Fruit fly (Drosophila melanogaster) whole organism, embryonic: ENCODE measurements around the gene ND-18.

ENCODE experiments used
- CG1024 ChIP-seq: fragments of 200-800 bp; sonication (Bioruptor generic); IDR thresholded peaks from 2 replicates; pipeline ENCODE4 v1.3.6; 2022; ENCODE audit warnings: missing biosample characterization, missing genetic modification characterization
- CG10654 ChIP-seq: fragments of 200-800 bp; sonication (Bioruptor generic); optimal IDR thresholded peaks from 2 replicates; lab custom pipeline; 2016; ENCODE audit warnings: missing biosample characterization, missing genetic modification characterization
- CG11504 ChIP-seq: fragments of 200-800 bp; sonication (Bioruptor generic); optimal IDR thresholded peaks from 3 replicates; lab custom pipeline; 2019; ENCODE audit warnings: missing biosample characterization, mild to moderate bottlenecking, missing genetic modification characterization, moderate library complexity
- CG11696 ChIP-seq: fragments of 200-800 bp; sonication (Bioruptor generic); IDR thresholded peaks from 2 replicates; pipeline ENCODE4 v1.3.6; 2022; ENCODE audit warnings: missing biosample characterization, missing genetic modification characterization
- CG13296 ChIP-seq: fragments of 200-800 bp; sonication (Bioruptor generic); optimal IDR thresholded peaks from 3 replicates; lab custom pipeline; 2018; ENCODE audit warnings: missing biosample characterization, mild to moderate bottlenecking, missing genetic modification characterization
- CG15479 ChIP-seq: fragments of 200-800 bp; sonication (Bioruptor generic); optimal IDR thresholded peaks from 3 replicates; lab custom pipeline; 2019; ENCODE audit warnings: missing biosample characterization, mild to moderate bottlenecking, missing genetic modification characterization, moderate library complexity
- CG17385 ChIP-seq: fragments of 200-800 bp; sonication (Bioruptor generic); optimal IDR thresholded peaks from 3 replicates; lab custom pipeline; 2018; ENCODE audit warnings: missing biosample characterization, mild to moderate bottlenecking, missing genetic modification characterization
- CG1792 ChIP-seq: fragments of 200-800 bp; sonication (Bioruptor generic); optimal IDR thresholded peaks from 2 replicates; lab custom pipeline; 2016; ENCODE audit warnings: missing biosample characterization, missing genetic modification characterization
- CG1832 ChIP-seq: fragments of 200-800 bp; sonication (Bioruptor generic); optimal IDR thresholded peaks from 2 replicates; lab custom pipeline; 2017; ENCODE audit warnings: missing biosample characterization, mild to moderate bottlenecking, missing genetic modification characterization, inconsistent platforms
- CG18476 ChIP-seq: fragments of 200-800 bp; sonication (Bioruptor generic); optimal IDR thresholded peaks from 2 replicates; lab custom pipeline; 2016; ENCODE audit warnings: missing biosample characterization, mild to moderate bottlenecking, missing genetic modification characterization
- CG33213 ChIP-seq: fragments of 200-800 bp; sonication (Bioruptor generic); optimal IDR thresholded peaks from 3 replicates; lab custom pipeline; 2016; ENCODE audit warnings: missing biosample characterization, missing genetic modification characterization
- CG43689 ChIP-seq: fragments of 200-800 bp; sonication (Bioruptor generic); IDR thresholded peaks from 2 replicates; pipeline ENCODE4 v1.3.6; 2022; ENCODE audit warnings: missing biosample characterization, missing genetic modification characterization
- CG6689 ChIP-seq: fragments of 200-800 bp; sonication (Bioruptor generic); IDR thresholded peaks from 2 replicates; pipeline ENCODE4 v1.3.6; 2022; ENCODE audit warnings: missing biosample characterization, missing genetic modification characterization
- CG7556 ChIP-seq: fragments of 200-800 bp; sonication (Bioruptor generic); optimal IDR thresholded peaks from 2 replicates; lab custom pipeline; 2017; ENCODE audit warnings: missing biosample characterization, mild to moderate bottlenecking, missing genetic modification characterization
- CG8388 ChIP-seq: fragments of 200-800 bp; sonication (Bioruptor generic); optimal IDR thresholded peaks from 2 replicates; lab custom pipeline; 2019; ENCODE audit warnings: missing biosample characterization, mild to moderate bottlenecking, missing genetic modification characterization, moderate library complexity
- CG9609 ChIP-seq: fragments of 200-800 bp; sonication (Bioruptor generic); optimal IDR thresholded peaks from 3 replicates; lab custom pipeline; 2016; ENCODE audit warnings: missing biosample characterization, missing genetic modification characterization
- Chrac-16 ChIP-seq: fragments of 200-800 bp; sonication (Bioruptor generic); optimal IDR thresholded peaks from 3 replicates; lab custom pipeline; 2016; ENCODE audit warnings: missing biosample characterization, missing genetic modification characterization
- D19B ChIP-seq: fragments of 200-800 bp; sonication (Bioruptor generic); optimal IDR thresholded peaks from 2 replicates; lab custom pipeline; 2017; ENCODE audit warnings: missing biosample characterization, mild to moderate bottlenecking, missing genetic modification characterization
- Dfd ChIP-seq, 2 experiments: fragments of >200 bp; optimal IDR thresholded peaks; 2 replicates each; lab custom pipeline; 2017; ENCODE audit warnings: missing biosample characterization in 2 of 2, missing genetic modification characterization in 2 of 2
- Doc2 ChIP-seq: fragments of 200-800 bp; sonication (Bioruptor generic); IDR thresholded peaks from 2 replicates; pipeline ENCODE4 v1.3.6; 2022; ENCODE audit warnings: missing biosample characterization, missing genetic modification characterization
- Fer1 ChIP-seq: fragments of 200-800 bp; sonication (Bioruptor generic); optimal IDR thresholded peaks from 2 replicates; lab custom pipeline; 2017; ENCODE audit warnings: missing biosample characterization, mild to moderate bottlenecking, missing genetic modification characterization
- Hr39 ChIP-seq: fragments of >200 bp; optimal IDR thresholded peaks from 2 replicates; lab custom pipeline; 2017
- Kr ChIP-seq: fragments of 200-800 bp; sonication (Bioruptor generic); optimal IDR thresholded peaks from 2 replicates; lab custom pipeline; 2017; ENCODE audit warnings: missing biosample characterization, mild to moderate bottlenecking, missing genetic modification characterization
- NK7.1 ChIP-seq: fragments of 200-800 bp; sonication (Bioruptor generic); optimal IDR thresholded peaks from 3 replicates; lab custom pipeline; 2016; ENCODE audit warnings: missing biosample characterization, missing genetic modification characterization
- Nf-YB ChIP-seq: fragments of 200-800 bp; sonication (Bioruptor generic); optimal IDR thresholded peaks from 3 replicates; lab custom pipeline; 2019; ENCODE audit warnings: missing biosample characterization, mild to moderate bottlenecking, missing genetic modification characterization, moderate library complexity
- Spps ChIP-seq: fragments of 200-800 bp; sonication (Bioruptor generic); optimal IDR thresholded peaks from 2 replicates; lab custom pipeline; 2018; ENCODE audit warnings: missing biosample characterization, mild to moderate bottlenecking, missing genetic modification characterization
- Sry-δ ChIP-seq: fragments of 200-800 bp; sonication (Bioruptor generic); optimal IDR thresholded peaks from 2 replicates; lab custom pipeline; 2016; ENCODE audit warnings: missing biosample characterization, missing genetic modification characterization
- ac ChIP-seq: fragments of 200-800 bp; sonication (Bioruptor generic); optimal IDR thresholded peaks from 3 replicates; lab custom pipeline; 2017; ENCODE audit warnings: missing biosample characterization, mild to moderate bottlenecking, missing genetic modification characterization
- al ChIP-seq: fragments of 200-800 bp; sonication (Bioruptor generic); IDR thresholded peaks from 2 replicates; pipeline ENCODE4 v1.3.6; 2022; ENCODE audit warnings: missing biosample characterization, missing genetic modification characterization
- cas ChIP-seq: fragments of 200-800 bp; sonication (Bioruptor generic); IDR thresholded peaks from 2 replicates; pipeline ENCODE4 v1.3.6; 2022; ENCODE audit warnings: missing biosample characterization, missing genetic modification characterization
- crp ChIP-seq, 2 experiments: fragments of 200-800 bp; sonication (Bioruptor generic); optimal IDR thresholded peaks; 2 replicates in 1 of 2; 3 replicates in 1 of 2; lab custom pipeline; 2017; ENCODE audit warnings: missing biosample characterization in 2 of 2, missing genetic modification characterization in 2 of 2, mild to moderate bottlenecking in 1 of 2, moderate library complexity in 1 of 2
- cwo ChIP-seq: fragments of 200-800 bp; sonication (Bioruptor generic); optimal IDR thresholded peaks from 3 replicates; lab custom pipeline; 2017; ENCODE audit warnings: missing biosample characterization, missing genetic modification characterization, mild to moderate bottlenecking, moderate library complexity, missing genetic modification reagents
- dan ChIP-seq: fragments of 200-800 bp; sonication (Bioruptor generic); IDR thresholded peaks from 2 replicates; pipeline ENCODE4 v1.3.6; 2022; ENCODE audit warnings: missing biosample characterization, missing genetic modification characterization
- eyg ChIP-seq: fragments of 200-800 bp; sonication (Bioruptor generic); optimal IDR thresholded peaks from 3 replicates; lab custom pipeline; 2016; ENCODE audit warnings: missing biosample characterization, missing genetic modification characterization
- fru ChIP-seq: fragments of >200 bp; optimal IDR thresholded peaks from 2 replicates; lab custom pipeline; 2017
- ftz-f1 ChIP-seq: fragments of 200-800 bp; sonication (Bioruptor generic); optimal IDR thresholded peaks from 2 replicates; lab custom pipeline; 2016; ENCODE audit warnings: missing biosample characterization, missing genetic modification characterization
- fu2 ChIP-seq: fragments of 200-800 bp; sonication (Bioruptor generic); optimal IDR thresholded peaks from 2 replicates; lab custom pipeline; 2016; ENCODE audit warnings: missing biosample characterization, missing genetic modification characterization
- gsb-n ChIP-seq: fragments of 200-800 bp; sonication (Bioruptor generic); optimal IDR thresholded peaks from 3 replicates; lab custom pipeline; 2018; ENCODE audit warnings: missing biosample characterization, mild to moderate bottlenecking, missing genetic modification characterization
- hb ChIP-seq: fragments of 200-800 bp; sonication (Bioruptor generic); IDR thresholded peaks from 3 replicates; pipeline ENCODE4 v1.3.6; 2022; ENCODE audit warnings: missing biosample characterization, missing genetic modification characterization; ENCODE audit not compliant: partially characterized antibody
- lola ChIP-seq, 3 experiments: fragments of >200 bp in 2 of 3; fragments of 200-800 bp in 1 of 3; sonication (Bioruptor generic) in 1 of 3; optimal IDR thresholded peaks; 2 replicates each; lab custom pipeline; 2017 to 2019; ENCODE audit warnings: missing biosample characterization in 3 of 3, missing genetic modification characterization in 3 of 3, mild to moderate bottlenecking in 1 of 3, moderate library complexity in 1 of 3
- maf-S ChIP-seq: fragments of 200-800 bp; sonication (Bioruptor generic); optimal IDR thresholded peaks from 2 replicates; lab custom pipeline; 2016; ENCODE audit warnings: missing biosample characterization, missing genetic modification characterization
- mirr ChIP-seq: fragments of 200-800 bp; sonication (Bioruptor generic); optimal IDR thresholded peaks from 3 replicates; lab custom pipeline; 2018; ENCODE audit warnings: missing biosample characterization, mild to moderate bottlenecking, missing genetic modification characterization
- nerfin-1 ChIP-seq: fragments of 200-800 bp; sonication (Bioruptor generic); optimal IDR thresholded peaks from 3 replicates; lab custom pipeline; 2019; ENCODE audit warnings: missing biosample characterization, mild to moderate bottlenecking, missing genetic modification characterization, moderate library complexity
- ro ChIP-seq: fragments of 200-800 bp; sonication (Bioruptor generic); IDR thresholded peaks from 2 replicates; pipeline ENCODE4 v1.3.6; 2022; ENCODE audit warnings: missing biosample characterization, missing genetic modification characterization
- sisA ChIP-seq: fragments of 200-800 bp; sonication (Bioruptor generic); IDR thresholded peaks from 2 replicates; pipeline ENCODE4 v1.3.6; 2022; ENCODE audit warnings: missing biosample characterization, missing genetic modification characterization
- sr ChIP-seq: fragments of 200-800 bp; sonication (Bioruptor generic); IDR thresholded peaks from 3 replicates; pipeline ENCODE4 v1.3.6; 2022; ENCODE audit warnings: missing biosample characterization, missing genetic modification characterization
- tio ChIP-seq: fragments of 200-800 bp; sonication (Bioruptor generic); optimal IDR thresholded peaks from 2 replicates; lab custom pipeline; 2017; ENCODE audit warnings: missing biosample characterization, missing genetic modification characterization, inconsistent platforms
- tll ChIP-seq, 2 experiments: fragments of 200-800 bp in 1 of 2; fragments of >200 bp in 1 of 2; sonication (Bioruptor generic) in 1 of 2; optimal IDR thresholded peaks; 2 replicates each; lab custom pipeline; 2017 to 2019; ENCODE audit warnings: missing biosample characterization in 2 of 2, missing genetic modification characterization in 2 of 2, mild to moderate bottlenecking in 1 of 2, moderate library complexity in 1 of 2
- usp ChIP-seq: fragments of >200 bp; optimal IDR thresholded peaks from 2 replicates; lab custom pipeline; 2017; ENCODE audit warnings: missing biosample characterization, missing genetic modification characterization
- zen2 ChIP-seq: fragments of 200-800 bp; sonication (Bioruptor generic); IDR thresholded peaks from 3 replicates; pipeline ENCODE4 v1.3.6; 2022; ENCODE audit warnings: missing biosample characterization, missing genetic modification characterization; ENCODE audit not compliant: partially characterized antibody

ND-18 gene

DNA sequence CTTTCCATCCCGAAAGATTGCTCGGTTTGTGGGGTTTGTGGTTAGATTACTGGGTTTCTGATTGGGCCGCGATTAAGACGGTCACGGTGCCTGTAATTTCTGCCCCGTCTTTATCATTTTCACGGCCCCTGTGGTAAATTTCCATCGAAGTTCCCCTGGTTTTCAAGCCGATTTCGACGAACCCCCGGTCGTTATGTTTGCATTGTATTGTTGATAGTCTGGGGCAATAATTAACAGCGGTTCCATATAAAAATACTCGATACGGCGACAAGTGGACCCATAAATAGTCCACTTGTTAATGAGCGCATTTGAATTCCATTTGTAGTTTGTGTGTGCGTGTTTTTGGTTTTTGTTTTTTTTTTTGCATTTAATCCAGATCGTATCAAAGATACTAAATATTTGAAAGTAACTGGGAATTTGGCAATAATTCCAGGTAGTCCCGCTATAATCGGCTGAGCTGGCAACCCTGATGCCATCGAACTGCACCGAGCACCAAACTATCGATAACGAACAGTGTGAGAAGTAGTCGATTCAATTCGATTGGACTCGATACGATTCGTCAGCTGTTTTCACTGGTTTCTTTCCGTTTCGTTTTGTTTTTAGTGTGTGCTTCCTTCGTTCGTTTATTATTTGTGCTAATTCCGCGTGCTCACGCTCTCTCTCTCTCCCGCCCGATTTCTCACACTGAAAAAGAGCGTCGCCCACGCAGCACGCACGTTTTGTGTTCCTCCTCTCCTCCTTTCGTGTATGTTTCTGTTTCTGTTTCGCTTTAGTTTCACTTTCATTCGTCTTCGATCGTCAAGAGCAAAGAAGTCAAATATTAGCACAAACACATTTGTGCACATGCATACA, 13.3 kb downstream of the ND-18 start (continued):
- TF ChIP-seq CG9609 (peak; percentile 10), CG11504 (tag; lab: Kevin White, UChicago) (no peak), Fer1 (GFP tag; lab: Kevin White, UChicago) (peak; percentile 53), CG8388 (GFP tag; lab: Kevin White, UChicago) (no peak), Kr (GFP tag; lab: Kevin White, UChicago) (no peak), Spps (tag; lab: Kevin White, UChicago) (no peak), ro (GFP tag; lab: Robert Waterston, UW) (no peak), tio (GFP tag; lab: Kevin White, UChicago) (no peak), CG6689 (no peak), tll (GFP tag; optimal IDR thresholded peaks at IDR 0.05; lab: Kevin White, UChicago) (peak in 1 of 2 experiments; percentile 66), ac (GFP tag; lab: Kevin White, UChicago) (no peak), Hr39 (lab: Kevin White, UChicago) (no peak), CG43689 (no peak), CG15479 (GFP tag; lab: Kevin White, UChicago) (peak; percentile 88), CG1792 (GFP tag; lab: Kevin White, UChicago) (no peak), CG1024 (no peak), eyg (GFP tag; lab: Kevin White, UChicago) (peak; percentile 31), hb (GFP tag; lab: Robert Waterston, UW) (peak; percentile 62; the same call in 1 of the 3 replicates), nerfin-1 (tag; lab: Kevin White, UChicago) (no peak), sr (GFP tag; lab: Robert Waterston, UW) (peak; percentile 99), Doc2 (GFP tag; lab: Robert Waterston, UW) (no peak), cwo (GFP tag; lab: Kevin White, UChicago) (peak; percentile 77), zen2 (GFP tag; lab: Robert Waterston, UW) (peak; percentile 83), dan (GFP tag; lab: Robert Waterston, UW) (no peak), fru (no peak), ftz-f1 (GFP tag; lab: Kevin White, UChicago) (no peak), cas (GFP tag; lab: Robert Waterston, UW) (no peak), D19B (no peak), sisA (GFP tag; lab: Robert Waterston, UW) (no peak), CG11696 (no peak), usp (GFP tag; lab: Kevin White, UChicago) (no peak), NK7.1 (GFP tag; lab: Kevin White, UChicago) (no peak), CG33213 (peak; percentile 1), maf-S (GFP tag; lab: Kevin White, UChicago) (peak; percentile 35), Sry-δ (GFP tag; lab: Kevin White, UChicago) (peak; percentile 83), CG10654 (GFP tag; lab: Kevin White, UChicago) (no peak), gsb-n (tag; lab: Kevin White, UChicago) (no peak), mirr (GFP tag; lab: Kevin White, UChicago) (no peak), CG13296 (GFP tag; lab: Kevin White, UChicago) (no peak), crp (GFP tag; optimal IDR thresholded peaks at IDR 0.05; lab: Kevin White, UChicago) (peak; percentile 42 to 89), fu2 (GFP tag; lab: Kevin White, UChicago) (peak; percentile 11), lola (GFP tag; optimal IDR thresholded peaks at IDR 0.05; lab: Kevin White, UChicago) (no peak), Dfd (GFP tag; optimal IDR thresholded peaks at IDR 0.05; lab: Kevin White, UChicago) (no peak), CG1832 (GFP tag; lab: Kevin White, UChicago) (no peak), Chrac-16 (no peak), CG17385 (GFP tag; lab: Kevin White, UChicago) (no peak), al (GFP tag; lab: Robert Waterston, UW) (no peak), Nf-YB (GFP tag; lab: Kevin White, UChicago) (no peak), CG7556 (GFP tag; lab: Kevin White, UChicago) (peak; percentile 14), CG18476 (GFP tag; lab: Kevin White, UChicago) (no peak)
